Worm (Caenorhabditis elegans): ENCODE results near the gene hlh-12.

Gene hlh-12

DNA sequence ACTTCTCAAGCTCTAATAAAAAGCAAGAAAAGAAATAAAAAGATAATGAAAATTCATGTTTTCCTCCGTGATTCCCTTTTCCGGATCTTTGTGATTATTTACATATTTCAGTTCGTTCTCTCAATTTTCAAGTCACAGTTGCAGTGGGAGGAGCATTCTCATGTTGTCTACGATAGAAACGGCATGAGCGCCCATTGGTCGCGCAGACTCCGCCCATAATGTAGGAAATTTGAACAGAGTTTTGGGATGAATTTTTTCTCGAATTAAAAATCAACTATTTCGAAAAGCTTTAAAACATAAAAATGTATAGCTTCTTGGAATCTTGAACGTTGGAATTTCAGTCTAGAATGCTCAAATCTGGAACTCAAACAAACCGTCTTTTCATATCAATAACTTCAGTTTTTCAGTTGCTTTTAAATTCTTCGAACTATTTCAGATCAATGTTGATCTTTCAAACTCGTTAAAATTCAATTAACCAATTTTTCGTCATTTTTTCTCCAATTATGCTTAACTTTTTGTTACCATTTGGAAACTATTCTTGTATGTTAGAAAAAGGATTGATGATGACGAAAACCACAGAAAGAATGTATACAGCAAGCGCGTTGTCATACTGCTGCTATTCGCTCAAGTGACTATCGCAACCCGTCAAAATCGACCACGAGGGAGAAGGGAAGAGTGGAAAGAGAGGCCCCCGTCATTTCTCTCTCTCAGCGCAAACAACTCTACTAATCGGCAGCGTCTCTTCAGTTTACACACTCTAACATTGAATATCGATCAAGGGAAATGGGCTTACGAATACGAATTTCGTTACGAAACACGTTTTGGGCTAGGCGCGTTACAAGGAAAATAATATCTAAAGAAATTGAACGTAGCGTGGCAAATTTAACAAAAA is 47.4 kb downstream of the hlh-12 start (continued):
- TF ChIP-seq xnd-1 (tag; optimal IDR thresholded peaks at IDR 0.05) (no peak), bed-1 (GFP tag; IDR thresholded peaks at IDR 0.05) (no peak), sptf-2 (GFP tag; optimal IDR thresholded peaks at IDR 0.05) (no peak), Y67H2A.10 (GFP tag; conservative IDR thresholded peaks at IDR 0.05) (peak; percentile 11; the same call in 1 of the 2 replicates), egl-44 (GFP tag; IDR thresholded peaks at IDR 0.05) (peak; percentile 87; the same call in 1 of the 2 replicates), lin-26 (GFP tag; IDR thresholded peaks at IDR 0.05) (peak; percentile 62; the same call in 1 of the 2 replicates), ztf-26 (tag; optimal IDR thresholded peaks at IDR 0.05) (peak; percentile 44), tbx-9 (tag; optimal IDR thresholded peaks at IDR 0.05; ENCODE audit: borderline replicate concordance) (no peak), egrh-3 (GFP tag; IDR thresholded peaks at IDR 0.05) (no peak), F55B11.4 (tag; optimal IDR thresholded peaks at IDR 0.05; ENCODE audit: borderline replicate concordance, insufficient read depth) (no peak), akir-1 (GFP tag; optimal IDR thresholded peaks at IDR 0.05) (no peak), madf-8 (GFP tag; conservative IDR thresholded peaks at IDR 0.05) (no peak), madf-3 (GFP tag; IDR thresholded peaks at IDR 0.05) (peak; percentile 86), ZK185.1 (tag; optimal IDR thresholded peaks at IDR 0.05; ENCODE audit: poor library complexity, severe bottlenecking) (peak; percentile 63), tlf-1 (GFP tag; optimal IDR thresholded peaks at IDR 0.05) (peak; percentile 63), ztf-6 (GFP tag; IDR thresholded peaks at IDR 0.05) (no peak; the same call in 1 of the 2 replicates), hmg-1.2 (GFP tag; IDR thresholded peaks at IDR 0.05) (peak; percentile 62), zim-3 (tag; optimal IDR thresholded peaks at IDR 0.05) (peak; percentile 40), lin-35 (GFP tag; optimal IDR thresholded peaks at IDR 0.05) (peak in 2 of 3 experiments; percentile 22 to 71), lsy-27 (tag; optimal IDR thresholded peaks at IDR 0.05; ENCODE audit: borderline replicate concordance, insufficient read depth) (no peak), D2030.7 (GFP tag; IDR thresholded peaks at IDR 0.05) (no peak), T26A5.8 (tag; optimal IDR thresholded peaks at IDR 0.05) (no peak), ekl-4 (GFP tag; IDR thresholded peaks at IDR 0.05) (peak; percentile 43; the same call in 1 of the 2 replicates), somi-1 (GFP tag; optimal IDR thresholded peaks at IDR 0.05) (no peak), tbp1 (GFP tag; optimal IDR thresholded peaks at IDR 0.05) (peak; percentile 54), lin-54 (GFP tag; optimal IDR thresholded peaks at IDR 0.05) (peak; percentile 68), madf-6 (GFP tag; IDR thresholded peaks at IDR 0.05) (peak; percentile 56), ama-1 (optimal IDR thresholded peaks at IDR 0.05) (peak; percentile 90), ama-1 (GFP tag; optimal IDR thresholded peaks at IDR 0.05) (peak; percentile 17 to 82), attf-5 (GFP tag; optimal IDR thresholded peaks at IDR 0.05) (peak; percentile 52), rpc-1 (optimal IDR thresholded peaks at IDR 0.05) (no peak), rpc-1 (tag; optimal IDR thresholded peaks at IDR 0.05) (no peak), F52B5.7 (tag; optimal IDR thresholded peaks at IDR 0.05) (no peak), hlh-12 (tag; optimal IDR thresholded peaks at IDR 0.05) (no peak), nhr-120 (GFP tag; IDR thresholded peaks at IDR 0.05) (no peak), K12H6.12 (tag; optimal IDR thresholded peaks at IDR 0.05) (peak; percentile 15), nhr-80 (tag; optimal IDR thresholded peaks at IDR 0.05) (peak; percentile 52), mxl-1 (tag; optimal IDR thresholded peaks at IDR 0.05) (no peak), snpc-1.1 (tag; optimal IDR thresholded peaks at IDR 0.05; ENCODE audit: insufficient read depth) (peak; percentile 1), athp-1 (tag; optimal IDR thresholded peaks at IDR 0.05) (peak; percentile 55), die-1 (tag; optimal IDR thresholded peaks at IDR 0.05) (no peak), F33H1.4 (GFP tag; IDR thresholded peaks at IDR 0.05) (peak; percentile 48; the same call in 1 of the 2 replicates), B0035.1 (tag; optimal IDR thresholded peaks at IDR 0.05) (no peak), lag-1 (GFP tag; IDR thresholded peaks at IDR 0.05) (no peak), gei-17 (GFP tag; optimal IDR thresholded peaks at IDR 0.05) (peak; percentile 33), nhr-27 (tag; optimal IDR thresholded peaks at IDR 0.05) (no peak), dpl-1 (GFP tag; optimal IDR thresholded peaks at IDR 0.05) (no peak)

All from whole organism, young adult.